Worm (Caenorhabditis elegans) whole organism, young adult: ENCODE data around the gene btb-11.

ENCODE experiments used
- C17E4.6 ChIP-seq: fragments of 200-800 bp; sonication (Bioruptor generic); IDR thresholded peaks from 2 replicates; pipeline ENCODE4 v1.3.6; 2022; ENCODE audit warnings: missing genetic modification reagents, missing genetic modification characterization, missing compliant biosample characterization
- F22D6.2 ChIP-seq: sonication (generic microtip); optimal IDR thresholded peaks from 2 replicates; lab custom pipeline; 2016; ENCODE audit warnings: mild to moderate bottlenecking, missing genetic modification characterization, missing compliant biosample characterization
- F23B12.7 ChIP-seq: sonication (generic microtip); optimal IDR thresholded peaks from 2 replicates; lab custom pipeline; 2017; ENCODE audit warnings: missing genetic modification characterization, mild to moderate bottlenecking, missing compliant biosample characterization, antibody characterized with exemption, moderate library complexity; ENCODE audit not compliant: insufficient read depth
- F33H1.4 ChIP-seq: fragments of 200-800 bp; sonication (Bioruptor generic); IDR thresholded peaks from 2 replicates; pipeline ENCODE4 v1.3.6; 2022; ENCODE audit warnings: missing genetic modification reagents, missing genetic modification characterization, missing compliant biosample characterization
- F57C9.4 ChIP-seq: sonication (generic microtip); optimal IDR thresholded peaks from 2 replicates; lab custom pipeline; 2017; ENCODE audit warnings: mild to moderate bottlenecking, missing genetic modification characterization, missing compliant biosample characterization
- T26A5.8 ChIP-seq: sonication (generic microtip); optimal IDR thresholded peaks from 2 replicates; lab custom pipeline; 2016; ENCODE audit warnings: missing genetic modification characterization, missing compliant biosample characterization
- Y53F4B.3 ChIP-seq: fragments of 200-800 bp; sonication (Bioruptor generic); IDR thresholded peaks from 2 replicates; pipeline ENCODE4 v1.3.6; 2022; ENCODE audit warnings: missing genetic modification reagents, missing genetic modification characterization, missing compliant biosample characterization
- Y56A3A.18 ChIP-seq: fragments of 200-800 bp; sonication (Bioruptor generic); IDR thresholded peaks from 2 replicates; pipeline ENCODE4 v1.3.6; 2022; ENCODE audit warnings: missing genetic modification reagents, missing genetic modification characterization, missing compliant biosample characterization
- Y67H2A.10 ChIP-seq: fragments of 200-800 bp; sonication (Bioruptor generic); conservative IDR thresholded peaks from 2 replicates; pipeline ENCODE4 v1.3.6; 2022; ENCODE audit warnings: missing genetic modification reagents, missing genetic modification characterization, missing compliant biosample characterization
- akir-1 ChIP-seq: fragments of 200-800 bp; sonication (Bioruptor generic); optimal IDR thresholded peaks from 2 replicates; lab custom pipeline; 2018; ENCODE audit warnings: mild to moderate bottlenecking, missing genetic modification characterization, moderate library complexity, missing compliant biosample characterization
- ama-1 ChIP-seq, 3 experiments: fragments of 150-350 bp in 1 of 3; sonication (generic microtip) in 2 of 3; optimal IDR thresholded peaks; 2 replicates each; lab custom pipeline; 2014 to 2018; ENCODE audit warnings: missing biosample characterization in 2 of 3, missing genetic modification characterization in 2 of 3, missing genetic modification reagents in 2 of 3
- aptf-2 ChIP-seq: fragments of 200-800 bp; sonication (Bioruptor generic); conservative IDR thresholded peaks from 2 replicates; pipeline ENCODE4 v1.3.6; 2022; ENCODE audit warnings: missing genetic modification reagents, missing genetic modification characterization, missing compliant biosample characterization
- aptf-3 ChIP-seq: fragments of 200-800 bp; sonication (Bioruptor generic); IDR thresholded peaks from 2 replicates; pipeline ENCODE4 v1.3.6; 2022; ENCODE audit warnings: missing genetic modification characterization, missing compliant biosample characterization
- atf-7 ChIP-seq: sonication (generic microtip); optimal IDR thresholded peaks from 2 replicates; lab custom pipeline; 2017; ENCODE audit warnings: mild to moderate bottlenecking, missing genetic modification characterization, missing compliant biosample characterization
- attf-5 ChIP-seq: fragments of 200-800 bp; sonication (Bioruptor generic); optimal IDR thresholded peaks from 2 replicates; lab custom pipeline; 2018; ENCODE audit warnings: mild to moderate bottlenecking, missing genetic modification characterization, missing compliant biosample characterization
- attf-6 ChIP-seq: fragments of 200-800 bp; sonication (Bioruptor generic); IDR thresholded peaks from 2 replicates; pipeline ENCODE4 v1.3.6; 2022; ENCODE audit warnings: missing genetic modification reagents, missing genetic modification characterization, missing compliant biosample characterization
- ceh-91 ChIP-seq: fragments of 200-800 bp; sonication (Bioruptor generic); IDR thresholded peaks from 2 replicates; pipeline ENCODE4 v1.3.6; 2022; ENCODE audit warnings: missing genetic modification reagents, missing genetic modification characterization, missing compliant biosample characterization
- dox-1 ChIP-seq: fragments of 200-800 bp; sonication (Bioruptor generic); IDR thresholded peaks from 2 replicates; pipeline ENCODE4 v1.3.6; 2022; ENCODE audit warnings: missing genetic modification reagents, missing genetic modification characterization, missing compliant biosample characterization
- egl-44 ChIP-seq: fragments of 200-800 bp; sonication (Bioruptor generic); IDR thresholded peaks from 2 replicates; pipeline ENCODE4 v1.3.6; 2022; ENCODE audit warnings: missing genetic modification reagents, missing genetic modification characterization, missing compliant biosample characterization
- egrh-3 ChIP-seq: fragments of 200-800 bp; sonication (Bioruptor generic); IDR thresholded peaks from 2 replicates; pipeline ENCODE4 v1.3.6; 2022; ENCODE audit warnings: missing genetic modification reagents, missing genetic modification characterization, missing compliant biosample characterization
- fkh-3 ChIP-seq: sonication (generic microtip); optimal IDR thresholded peaks from 2 replicates; lab custom pipeline; 2016; ENCODE audit warnings: mild to moderate bottlenecking, missing genetic modification characterization, missing compliant biosample characterization
- lag-1 ChIP-seq: fragments of 200-800 bp; sonication (Bioruptor generic); IDR thresholded peaks from 2 replicates; pipeline ENCODE4 v1.3.6; 2022; ENCODE audit warnings: missing genetic modification reagents, missing genetic modification characterization, missing compliant biosample characterization
- lin-26 ChIP-seq: fragments of 200-800 bp; sonication (Bioruptor generic); IDR thresholded peaks from 2 replicates; pipeline ENCODE4 v1.3.6; 2022; ENCODE audit warnings: missing genetic modification reagents, missing genetic modification characterization, missing compliant biosample characterization
- lin-35 ChIP-seq, 3 experiments: fragments of 150-350 bp in 2 of 3; sonication (generic microtip) in 1 of 3; optimal IDR thresholded peaks; 2 replicates each; lab custom pipeline; 2014 to 2018; ENCODE audit warnings: missing biosample characterization in 3 of 3, missing genetic modification characterization in 3 of 3, missing genetic modification reagents in 3 of 3
- madf-3 ChIP-seq: fragments of 200-800 bp; sonication (Bioruptor generic); IDR thresholded peaks from 2 replicates; pipeline ENCODE4 v1.3.6; 2022; ENCODE audit warnings: missing genetic modification reagents, missing genetic modification characterization, missing compliant biosample characterization
- mel-28 ChIP-seq: sonication (generic microtip); optimal IDR thresholded peaks from 2 replicates; lab custom pipeline; 2016; ENCODE audit warnings: borderline replicate concordance, mild to moderate bottlenecking, missing genetic modification characterization, missing compliant biosample characterization
- mxl-1 ChIP-seq: sonication (generic microtip); optimal IDR thresholded peaks from 2 replicates; lab custom pipeline; 2016; ENCODE audit warnings: missing genetic modification characterization, missing compliant biosample characterization
- nfya-1 ChIP-seq: sonication (generic microtip); optimal IDR thresholded peaks from 2 replicates; lab custom pipeline; 2017; ENCODE audit warnings: antibody characterized with exemption, missing compliant biosample characterization, missing genetic modification characterization, borderline replicate concordance; ENCODE audit not compliant: insufficient read depth
- nhr-80 ChIP-seq: sonication (generic microtip); optimal IDR thresholded peaks from 2 replicates; lab custom pipeline; 2016; ENCODE audit warnings: missing genetic modification characterization, missing compliant biosample characterization
- rpc-1 ChIP-seq, 2 experiments: fragments of 150-350 bp in 1 of 2; sonication (generic microtip) in 1 of 2; optimal IDR thresholded peaks; 2 replicates each; lab custom pipeline; 2014 to 2018; ENCODE audit warnings: missing biosample characterization in 1 of 2, missing genetic modification characterization in 1 of 2, missing genetic modification reagents in 1 of 2, missing genotype in 1 of 2
- sea-2 ChIP-seq: fragments of 200-800 bp; sonication (Bioruptor generic); IDR thresholded peaks from 2 replicates; pipeline ENCODE4 v1.3.6; 2022; ENCODE audit warnings: missing genetic modification characterization, missing compliant biosample characterization
- snpc-3.4 ChIP-seq: sonication (generic microtip); optimal IDR thresholded peaks from 2 replicates; lab custom pipeline; 2017; ENCODE audit warnings: missing genetic modification characterization, mild to moderate bottlenecking, missing compliant biosample characterization, antibody characterized with exemption, moderate library complexity, missing genotype, missing genetic modification reagents
- tbp1 ChIP-seq: fragments of 200-800 bp; sonication (Bioruptor generic); optimal IDR thresholded peaks from 2 replicates; lab custom pipeline; 2018; ENCODE audit warnings: mild to moderate bottlenecking, missing genetic modification characterization, missing compliant biosample characterization
- unc-130 ChIP-seq: sonication (generic microtip); optimal IDR thresholded peaks from 2 replicates; lab custom pipeline; 2016; ENCODE audit warnings: missing genetic modification reagents, missing genetic modification characterization, missing compliant biosample characterization
- xnd-1 ChIP-seq: sonication (generic microtip); optimal IDR thresholded peaks from 2 replicates; lab custom pipeline; 2016; ENCODE audit warnings: missing genotype, missing genetic modification reagents, missing genetic modification characterization, missing compliant biosample characterization
- ztf-3 ChIP-seq: fragments of 200-800 bp; sonication (Bioruptor generic); optimal IDR thresholded peaks from 2 replicates; lab custom pipeline; 2018; ENCODE audit warnings: mild to moderate bottlenecking, missing genetic modification characterization, missing compliant biosample characterization

The btb-11 gene

DNA sequence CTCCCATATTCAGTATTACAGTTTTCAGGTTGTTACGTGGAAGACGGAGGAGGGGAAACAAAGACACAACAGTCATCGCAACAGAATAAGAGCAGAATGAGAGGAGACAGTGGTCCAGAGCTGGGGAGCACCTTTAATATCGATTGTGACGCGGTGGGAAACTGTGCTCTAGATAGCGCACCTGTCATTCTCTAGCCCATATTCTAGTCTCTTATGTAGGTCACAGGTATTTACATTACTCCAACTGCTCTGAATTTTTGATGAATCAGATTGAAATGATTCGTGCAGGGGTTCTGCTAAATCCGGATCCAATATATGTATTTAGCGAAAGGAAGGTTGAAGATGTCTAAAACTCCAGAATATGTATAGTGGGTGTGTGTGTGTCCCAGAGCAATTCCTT lies 17.6 kb upstream of the btb-11 start, which contains the start of gene fbxb-41:
Gene fbxb-41, minus strand, starts transcription at position 101 of the 400 bp plus-strand sequence.
- no peak for TF ChIP-seq egl-44 (GFP tag; lab: Robert Waterston, UW)
- no peak for TF ChIP-seq atf-7
- no peak for TF ChIP-seq akir-1
- TF ChIP-seq C17E4.6 (GFP tag; lab: Robert Waterston, UW) = no peak
- TF ChIP-seq madf-3 (GFP tag; lab: Robert Waterston, UW) = no peak
- TF ChIP-seq F22D6.2 = no peak
- no peak for TF ChIP-seq lin-35 (GFP tag; optimal IDR thresholded peaks at IDR 0.05; lab: Kevin White, UChicago)
- TF ChIP-seq nhr-80 = no peak
- no peak for TF ChIP-seq dox-1 (GFP tag; lab: Robert Waterston, UW)
- TF ChIP-seq attf-5 = no peak
- TF ChIP-seq tbp1 (GFP tag; lab: Kevin White, UChicago) = no peak

DNA sequence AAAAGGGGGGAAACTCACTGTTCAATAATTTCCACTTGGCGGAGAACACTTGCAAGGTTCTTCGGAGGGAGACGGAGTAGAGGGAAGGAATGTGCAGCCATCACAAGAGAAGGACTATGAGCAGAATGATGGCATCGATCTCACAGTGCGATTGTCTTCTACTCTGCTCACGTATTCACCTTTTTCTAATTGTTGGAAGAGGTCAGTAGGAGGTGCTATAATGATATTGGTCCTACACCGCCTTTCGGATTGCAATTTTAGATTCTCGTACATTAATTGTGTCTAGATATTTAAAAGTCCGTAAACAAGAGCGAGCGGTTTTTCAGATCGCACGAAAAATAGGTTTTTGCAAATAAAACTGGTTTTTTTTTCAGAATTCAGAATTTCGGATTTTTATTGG lies 15.9 kb upstream of the btb-11 start, which contains the start of gene fbxb-39:
Gene fbxb-39, minus strand, starts transcription at position 101 of the 400 bp plus-strand sequence.
- TF ChIP-seq Y53F4B.3 (GFP tag; lab: Robert Waterston, UW) (no peak), mxl-1 (tag; lab: Kevin White, UChicago) (no peak), fkh-3 (tag; lab: Kevin White, UChicago) (no peak), mel-28 (no peak), aptf-2 (GFP tag; lab: Robert Waterston, UW) (no peak), xnd-1 (no peak), ceh-91 (GFP tag; lab: Robert Waterston, UW) (no peak), sea-2 (GFP tag; lab: Robert Waterston, UW) (no peak), aptf-3 (GFP tag; lab: Robert Waterston, UW) (no peak), nhr-80 (no peak), T26A5.8 (tag; lab: Kevin White, UChicago) (no peak), madf-3 (GFP tag; lab: Robert Waterston, UW) (no peak), lag-1 (GFP tag; lab: Robert Waterston, UW) (no peak), C17E4.6 (GFP tag; lab: Robert Waterston, UW) (no peak), egrh-3 (GFP tag; lab: Robert Waterston, UW) (no peak), unc-130 (GFP tag; lab: Kevin White, UChicago) (no peak), rpc-1 (optimal IDR thresholded peaks at IDR 0.05; lab: Kevin White, UChicago) (no peak), rpc-1 (tag; optimal IDR thresholded peaks at IDR 0.05; lab: Kevin White, UChicago) (no peak), F23B12.7 (no peak), ztf-3 (GFP tag; lab: Kevin White, UChicago) (no peak), F57C9.4 (tag; lab: Kevin White, UChicago) (no peak)

DNA sequence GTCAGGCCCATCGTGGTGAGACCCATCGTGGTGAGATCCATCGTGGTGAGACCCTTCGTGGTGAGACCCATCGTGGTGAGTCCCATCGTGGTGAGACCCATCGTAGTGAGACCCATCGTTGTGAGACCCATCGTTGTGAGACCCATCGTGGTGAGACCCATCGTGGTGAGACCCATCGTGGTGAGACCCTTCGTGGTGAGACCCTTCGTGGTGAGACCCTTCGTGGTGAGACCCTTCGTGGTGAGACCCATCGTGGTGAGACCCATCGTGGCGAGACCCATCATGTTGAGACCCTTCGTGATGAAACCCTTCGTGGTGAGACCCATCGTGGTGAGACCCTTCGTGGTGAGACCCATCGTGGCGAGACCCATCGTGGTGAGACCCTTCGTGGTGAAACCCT lies 9.9 kb upstream of the btb-11 start:
- TF ChIP-seq F33H1.4 (GFP tag; lab: Robert Waterston, UW) (peak; percentile 44), attf-6 (GFP tag; lab: Robert Waterston, UW) (0 out of 2 replicates have a peak, but pooled peaks have one; percentile 20), lin-26 (GFP tag; lab: Robert Waterston, UW) (0 out of 2 replicates have a peak, but pooled peaks have one; percentile 23)

DNA sequence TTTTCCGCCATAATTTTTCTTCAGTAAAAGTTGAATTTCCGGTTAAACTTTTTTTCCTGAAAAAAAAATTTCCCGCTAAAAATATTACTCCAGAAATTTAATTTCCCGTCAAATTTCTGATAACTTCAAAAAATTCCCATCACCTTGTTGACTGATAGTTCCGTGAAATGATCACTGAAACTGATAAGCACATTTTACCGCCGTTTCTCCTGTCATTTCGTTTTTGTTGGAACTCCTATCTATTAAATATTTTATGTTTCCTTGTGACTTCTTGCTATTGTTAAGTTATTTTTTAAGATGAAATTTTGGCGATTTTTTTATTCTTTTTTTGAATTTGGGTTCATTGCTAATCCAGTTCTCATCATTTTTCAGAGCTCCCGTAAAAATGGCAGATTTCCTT lies 4.0 kb upstream of the btb-11 start, which contains the start of gene math-34:
Gene math-34, plus strand, starts transcription at position 371 of the 400 bp plus-strand sequence.
- TF ChIP-seq nfya-1 (tag; lab: Kevin White, UChicago) (no peak), snpc-3.4 (tag; lab: Kevin White, UChicago) (no peak), Y67H2A.10 (GFP tag; lab: Robert Waterston, UW) (no peak), ama-1 (optimal IDR thresholded peaks at IDR 0.05; lab: Kevin White, UChicago) (no peak), ama-1 (GFP tag; optimal IDR thresholded peaks at IDR 0.05; lab: Kevin White, UChicago) (no peak), nhr-80 (peak; percentile 58), lin-35 (GFP tag; optimal IDR thresholded peaks at IDR 0.05; lab: Kevin White, UChicago) (no peak), Y56A3A.18 (GFP tag; lab: Robert Waterston, UW) (no peak), xnd-1 (no peak)
- TF ChIP-seq, all 124 proteins: peak for 1
